Fruit fly (Drosophila melanogaster): ENCODE measurements around the gene CG31323.

Gene CG31323

dm6 chr3R:26235034-26235433 is 64.4 kb downstream of the CG31323 start (continued):
- TF ChIP-seq CG14014 (GFP tag; IDR thresholded peaks at IDR 0.05) (peak; percentile 58), prd (optimal IDR thresholded peaks at IDR 0.05) (no peak), prd (GFP tag; IDR thresholded peaks at IDR 0.05) (peak; percentile 56; the same call in 1 of the 3 replicates), CG11093 (GFP tag; IDR thresholded peaks at IDR 0.05) (no peak), Mad (GFP tag; optimal IDR thresholded peaks at IDR 0.05) (no peak), Fer3 (tag; optimal IDR thresholded peaks at IDR 0.05) (peak; percentile 14), HLH3B (GFP tag; IDR thresholded peaks at IDR 0.05) (peak; percentile 44), disco-r (GFP tag; optimal IDR thresholded peaks at IDR 0.05) (no peak), CG6791 (GFP tag; IDR thresholded peaks at IDR 0.05; ENCODE audit: partially characterized antibody) (no peak), Dbx (GFP tag; IDR thresholded peaks at IDR 0.05) (no peak), CG2678 (tag; optimal IDR thresholded peaks at IDR 0.05) (peak; percentile 50), Aef1 (GFP tag; IDR thresholded peaks at IDR 0.05) (0 out of 3 replicates have a peak, but pooled peaks have one; percentile 22), wek (GFP tag; optimal IDR thresholded peaks at IDR 0.05) (no peak), HHEX (GFP tag; optimal IDR thresholded peaks at IDR 0.05) (peak; percentile 34), mld (GFP tag; IDR thresholded peaks at IDR 0.05; ENCODE audit: partially characterized antibody) (no peak), CG11504 (tag; optimal IDR thresholded peaks at IDR 0.05) (peak; percentile 56), CG8924 (tag; optimal IDR thresholded peaks at IDR 0.05) (no peak), CG14710 (tag; optimal IDR thresholded peaks at IDR 0.05) (no peak), Deaf1 (tag; optimal IDR thresholded peaks at IDR 0.05) (no peak), CG10321 (GFP tag; IDR thresholded peaks at IDR 0.05) (no peak), CG12659 (GFP tag; optimal IDR thresholded peaks at IDR 0.05) (peak; percentile 29), chinmo (GFP tag; IDR thresholded peaks at IDR 0.05; ENCODE audit: partially characterized antibody) (no peak), dm (GFP tag; optimal IDR thresholded peaks at IDR 0.05) (no peak), Lim3 (GFP tag; IDR thresholded peaks at IDR 0.05) (no peak), NK7.1 (GFP tag; optimal IDR thresholded peaks at IDR 0.05) (no peak), cato (GFP tag; optimal IDR thresholded peaks at IDR 0.05; ENCODE audit: borderline replicate concordance) (no peak), bowl (GFP tag; IDR thresholded peaks at IDR 0.05) (no peak), Nf-YC (tag; optimal IDR thresholded peaks at IDR 0.05) (no peak), CG17802 (tag; optimal IDR thresholded peaks at IDR 0.05) (no peak), CG1024 (GFP tag; IDR thresholded peaks at IDR 0.05) (no peak), PHDP (tag; optimal IDR thresholded peaks at IDR 0.05) (peak; percentile 51), Dll (GFP tag; IDR thresholded peaks at IDR 0.05; ENCODE audit: partially characterized antibody) (no peak), toy (GFP tag; IDR thresholded peaks at IDR 0.05) (no peak), en (GFP tag; optimal IDR thresholded peaks at IDR 0.05) (no peak), br (optimal IDR thresholded peaks at IDR 0.05) (no peak), emc (GFP tag; optimal IDR thresholded peaks at IDR 0.05) (no peak), CG12219 (GFP tag; optimal IDR thresholded peaks at IDR 0.05) (no peak), Elba2 (GFP tag; optimal IDR thresholded peaks at IDR 0.05) (no peak), CG32767 (GFP tag; IDR thresholded peaks at IDR 0.05) (no peak), CG4707 (GFP tag; optimal IDR thresholded peaks at IDR 0.05) (no peak), jumu (GFP tag; optimal IDR thresholded peaks at IDR 0.05) (peak; percentile 25), Spps (tag; optimal IDR thresholded peaks at IDR 0.05) (no peak), zen2 (GFP tag; IDR thresholded peaks at IDR 0.05; ENCODE audit: partially characterized antibody) (no peak), p53 (GFP tag; optimal IDR thresholded peaks at IDR 0.05) (no peak), CHES-1-like (GFP tag; optimal IDR thresholded peaks at IDR 0.05) (no peak), CG7963 (GFP tag; IDR thresholded peaks at IDR 0.05; ENCODE audit: partially characterized antibody) (no peak), nau (GFP tag; optimal IDR thresholded peaks at IDR 0.05) (no peak), Dp (GFP tag; optimal IDR thresholded peaks at IDR 0.05) (no peak), CG10543 (GFP tag; optimal IDR thresholded peaks at IDR 0.05) (no peak), CG4282 (GFP tag; optimal IDR thresholded peaks at IDR 0.05) (no peak), CG15696 (tag; optimal IDR thresholded peaks at IDR 0.05) (no peak), CG10462 (GFP tag; optimal IDR thresholded peaks at IDR 0.05) (no peak)
